In genomic region chrII:6181337-6181736, ce11 we compare ENCODE assay signal across 6 worm cellular contexts.
TF ChIP-seq lines count a peak whose summit lies in the region.

No protein-coding gene starts in this region.

TF ChIP-seq in whole organism, L1 larva, 84 proteins besides CTCF, POLR2A, EP300 and RAD21 (continues in another document):
- no peak for TF ChIP-seq alr-1 (tag; optimal IDR thresholded peaks at IDR 0.05; lab: Kevin White, UChicago; ENCODE audit: borderline replicate concordance)
- no peak for TF ChIP-seq dsc-1 (tag; optimal IDR thresholded peaks at IDR 0.05; lab: Kevin White, UChicago)
- no peak for TF ChIP-seq sptf-1 (tag; optimal IDR thresholded peaks at IDR 0.05; lab: Kevin White, UChicago)
- TF ChIP-seq zip-4 (GFP tag; optimal IDR thresholded peaks at IDR 0.05; lab: Kevin White, UChicago): no peak
- no peak for TF ChIP-seq mep-1 (tag; optimal IDR thresholded peaks at IDR 0.05; lab: Kevin White, UChicago)
- no peak for TF ChIP-seq nhr-85 (tag; lab: Kevin White, UChicago)
- no peak for TF ChIP-seq jun-1 (tag; optimal IDR thresholded peaks at IDR 0.05; lab: Kevin White, UChicago)
- TF ChIP-seq nhr-71 (tag; optimal IDR thresholded peaks at IDR 0.05; lab: Kevin White, UChicago): peak; percentile 48
- TF ChIP-seq nhr-28 (tag; optimal IDR thresholded peaks at IDR 0.05; lab: Kevin White, UChicago): no peak
- TF ChIP-seq lin-14 (GFP tag; optimal IDR thresholded peaks at IDR 0.05; lab: Kevin White, UChicago): peak; percentile 70
- no peak for TF ChIP-seq pax-3 (tag; optimal IDR thresholded peaks at IDR 0.05; lab: Kevin White, UChicago)
- TF ChIP-seq nhr-20 (tag; optimal IDR thresholded peaks at IDR 0.05; lab: Kevin White, UChicago): no peak
- no peak for TF ChIP-seq ztf-11 (tag; optimal IDR thresholded peaks at IDR 0.05; lab: Kevin White, UChicago)
- TF ChIP-seq ceh-90 (tag; optimal IDR thresholded peaks at IDR 0.05; lab: Kevin White, UChicago): no peak
- TF ChIP-seq grh-1 (GFP tag; IDR thresholded peaks at IDR 0.05; lab: Robert Waterston, UW): no peak
- no peak for TF ChIP-seq sox-4 (tag; optimal IDR thresholded peaks at IDR 0.05; lab: Kevin White, UChicago)

TF ChIP-seq in whole organism, L2 larva, 48 proteins besides CTCF, POLR2A, EP300 and RAD21:
- TF ChIP-seq zag-1 (tag; optimal IDR thresholded peaks at IDR 0.05; lab: Kevin White, UChicago) (no peak), blmp-1 (tag; optimal IDR thresholded peaks at IDR 0.05; lab: Kevin White, UChicago; ENCODE audit: insufficient read depth) (no peak), C34F6.9 (tag; optimal IDR thresholded peaks at IDR 0.05; lab: Kevin White, UChicago) (peak; percentile 26), unc-39 (tag; optimal IDR thresholded peaks at IDR 0.05; lab: Kevin White, UChicago) (no peak), lsy-2 (tag; optimal IDR thresholded peaks at IDR 0.05; lab: Kevin White, UChicago) (peak in 1 of 2 experiments; percentile 22), Y55F3AM.14 (GFP tag; optimal IDR thresholded peaks at IDR 0.05; lab: Kevin White, UChicago) (no peak), F13H6.1 (tag; optimal IDR thresholded peaks at IDR 0.05; lab: Kevin White, UChicago) (peak; percentile 37), sma-9 (GFP tag; optimal IDR thresholded peaks at IDR 0.05; lab: Kevin White, UChicago) (peak; percentile 34), sma-9 (tag; optimal IDR thresholded peaks at IDR 0.05; lab: Kevin White, UChicago) (no peak), nhr-129 (tag; optimal IDR thresholded peaks at IDR 0.05; lab: Kevin White, UChicago) (peak; percentile 38)
TF ChIP-seq in whole organism, L2 larva: peak in this region for 5.

TF ChIP-seq in whole organism, L3 larva, 47 proteins besides CTCF, POLR2A, EP300 and RAD21:
- TF ChIP-seq zag-1 (tag; optimal IDR thresholded peaks at IDR 0.05; lab: Kevin White, UChicago) (no peak), nfya-1 (tag; optimal IDR thresholded peaks at IDR 0.05; lab: Kevin White, UChicago; ENCODE audit: insufficient read depth) (peak; percentile 6), lsy-12 (tag; optimal IDR thresholded peaks at IDR 0.05; lab: Kevin White, UChicago) (no peak), ceh-28 (tag; optimal IDR thresholded peaks at IDR 0.05; lab: Kevin White, UChicago) (no peak), nhr-11 (tag; optimal IDR thresholded peaks at IDR 0.05; lab: Kevin White, UChicago) (no peak)
TF ChIP-seq in whole organism, L3 larva: peak in this region for 1.

TF ChIP-seq in whole organism, L4 larva, 104 proteins besides CTCF, POLR2A, EP300 and RAD21:
- TF ChIP-seq daf-16 (GFP tag; optimal IDR thresholded peaks at IDR 0.05; lab: Kevin White, UChicago) (peak in 1 of 2 experiments; percentile 23), daf-16 (tag; optimal IDR thresholded peaks at IDR 0.05; lab: Kevin White, UChicago) (no peak), dpl-1 (GFP tag; optimal IDR thresholded peaks at IDR 0.05; lab: Kevin White, UChicago) (no peak), hlh-11 (tag; optimal IDR thresholded peaks at IDR 0.05; lab: Kevin White, UChicago) (peak; percentile 2), nhr-11 (tag; optimal IDR thresholded peaks at IDR 0.05; lab: Kevin White, UChicago) (peak; percentile 51), hlh-30 (tag; optimal IDR thresholded peaks at IDR 0.05; lab: Kevin White, UChicago; ENCODE audit: insufficient read depth) (peak; percentile 47)

TF ChIP-seq in whole organism, late embryonic, 69 proteins besides CTCF, POLR2A, EP300 and RAD21:
- TF ChIP-seq K02D7.2 (tag; optimal IDR thresholded peaks at IDR 0.05; lab: Kevin White, UChicago) (no peak), ceh-18 (tag; optimal IDR thresholded peaks at IDR 0.05; lab: Kevin White, UChicago) (peak; percentile 26), sdc-2 (tag; optimal IDR thresholded peaks at IDR 0.05; lab: Kevin White, UChicago) (no peak)
TF ChIP-seq in whole organism, late embryonic: peak in this region for 1.

TF ChIP-seq in whole organism, mixed stage, embryonic, 35 proteins besides CTCF, POLR2A, EP300 and RAD21:
- TF ChIP-seq ceh-39 (tag; optimal IDR thresholded peaks at IDR 0.05; lab: Kevin White, UChicago) (no peak), nhr-2 (tag; optimal IDR thresholded peaks at IDR 0.05; lab: Kevin White, UChicago) (no peak), unc-39 (tag; optimal IDR thresholded peaks at IDR 0.05; lab: Kevin White, UChicago) (no peak), mep-1 (tag; optimal IDR thresholded peaks at IDR 0.05; lab: Kevin White, UChicago) (no peak), nhr-28 (tag; optimal IDR thresholded peaks at IDR 0.05; lab: Kevin White, UChicago) (no peak), ces-1 (GFP tag; optimal IDR thresholded peaks at IDR 0.05; lab: Kevin White, UChicago) (peak; percentile 16), snpc-4 (tag; optimal IDR thresholded peaks at IDR 0.05; lab: Kevin White, UChicago) (no peak), lin-32 (GFP tag; optimal IDR thresholded peaks at IDR 0.05; lab: Kevin White, UChicago) (no peak), tbx-8 (GFP tag; optimal IDR thresholded peaks at IDR 0.05; lab: Kevin White, UChicago) (no peak), nhr-12 (tag; optimal IDR thresholded peaks at IDR 0.05; lab: Kevin White, UChicago) (no peak), ceh-83 (GFP tag; optimal IDR thresholded peaks at IDR 0.05; lab: Kevin White, UChicago) (no peak), unc-120 (tag; optimal IDR thresholded peaks at IDR 0.05; lab: Kevin White, UChicago; ENCODE audit: poor library complexity, severe bottlenecking) (peak; percentile 56), elt-3 (tag; optimal IDR thresholded peaks at IDR 0.05; lab: Kevin White, UChicago) (no peak), sem-2 (GFP tag; optimal IDR thresholded peaks at IDR 0.05; lab: Kevin White, UChicago) (no peak), hlh-1 (tag; optimal IDR thresholded peaks at IDR 0.05; lab: Kevin White, UChicago) (peak; percentile 62), bed-3 (GFP tag; optimal IDR thresholded peaks at IDR 0.05; lab: Kevin White, UChicago) (no peak), ceh-43 (GFP tag; optimal IDR thresholded peaks at IDR 0.05; lab: Kevin White, UChicago) (no peak)

Comparison
In these comparisons a context has a peak if more than half of its experiments do, and no peak if none do; other contexts are left out.
1. Of the 29 proteins assayed by ChIP-seq in both whole organism, L4 larva and whole organism, L1 larva: peak only in whole organism, L4 larva: nhr-11; only in whole organism, L1 larva: lsy-2 and unc-130; in both: none; in neither: 26.